Worm (Caenorhabditis elegans) whole organism, midembryonic: ENCODE results near the gene srab-6.

Experiments
- T22C8.4 ChIP-seq: fragments of 200-800 bp; sonication (Bioruptor generic); IDR thresholded peaks from 2 replicates; pipeline ENCODE4 v1.3.6; 2022; ENCODE audit warnings: missing genetic modification characterization, missing compliant biosample characterization
- cog-1 ChIP-seq: sonication (generic microtip); optimal IDR thresholded peaks from 2 replicates; lab custom pipeline; 2016; ENCODE audit warnings: missing genetic modification characterization, missing compliant biosample characterization
- flt-1 ChIP-seq: fragments of 200-800 bp; sonication (Bioruptor generic); IDR thresholded peaks from 2 replicates; pipeline ENCODE4 v1.3.6; 2022; ENCODE audit warnings: missing genetic modification characterization, missing compliant biosample characterization
- klf-2 ChIP-seq: fragments of 200-800 bp; sonication (Bioruptor generic); conservative IDR thresholded peaks from 2 replicates; pipeline ENCODE4 v1.3.6; 2022; ENCODE audit warnings: missing genetic modification reagents, missing genetic modification characterization, missing compliant biosample characterization
- med-1 ChIP-seq: sonication (generic microtip); optimal IDR thresholded peaks from 2 replicates; lab custom pipeline; 2017; ENCODE audit warnings: missing genetic modification characterization, mild to moderate bottlenecking, missing compliant biosample characterization, antibody characterized with exemption, missing genetic modification reagents; ENCODE audit not compliant: insufficient read depth
- ref-1 ChIP-seq: fragments of 200-800 bp; sonication (Bioruptor generic); conservative IDR thresholded peaks from 2 replicates; pipeline ENCODE4 v1.3.6; 2022; ENCODE audit warnings: missing genetic modification reagents, missing genetic modification characterization, missing compliant biosample characterization
- tab-1 ChIP-seq: fragments of 200-800 bp; sonication (Bioruptor generic); IDR thresholded peaks from 2 replicates; pipeline ENCODE4 v1.3.6; 2022; ENCODE audit warnings: missing genetic modification characterization, missing compliant biosample characterization
- ztf-23 ChIP-seq: fragments of 200-800 bp; sonication (Bioruptor generic); IDR thresholded peaks from 2 replicates; pipeline ENCODE4 v1.3.6; 2022; ENCODE audit warnings: missing genetic modification reagents, missing genetic modification characterization, missing compliant biosample characterization
- ztf-29 ChIP-seq: fragments of 200-800 bp; sonication (Bioruptor generic); IDR thresholded peaks from 2 replicates; pipeline ENCODE4 v1.3.6; 2022; ENCODE audit warnings: missing genetic modification reagents, missing genetic modification characterization, missing compliant biosample characterization

Gene srab-6

DNA sequence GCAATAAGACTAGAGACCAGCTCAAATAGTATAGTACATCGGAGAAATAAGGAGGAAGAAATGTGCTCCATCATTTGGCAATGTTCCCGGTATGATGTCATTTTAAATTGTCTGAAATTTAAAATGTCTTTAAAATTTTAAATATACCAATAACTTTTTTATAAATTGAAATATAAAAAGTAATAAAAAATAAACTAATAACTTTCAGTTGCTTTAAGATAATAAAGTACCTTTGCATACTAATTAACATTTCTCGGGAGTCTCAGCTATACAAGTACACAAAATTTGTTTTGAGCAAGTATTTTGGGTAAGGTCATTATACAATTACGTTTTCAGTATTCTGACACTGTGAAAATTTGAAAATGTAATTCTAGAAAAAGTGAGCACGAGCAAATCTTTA lies at the start of gene srab-6:
srab-6 (minus strand) TSS at position 101 of the 400 bp plus-strand sequence.
- TF ChIP-seq med-1 (GFP tag; lab: Kevin White, UChicago), result no peak
- no peak for TF ChIP-seq ztf-23 (GFP tag; lab: Robert Waterston, UW)
- no peak for TF ChIP-seq T22C8.4 (GFP tag; lab: Robert Waterston, UW)
- no peak for TF ChIP-seq flt-1 (GFP tag; lab: Robert Waterston, UW)
- TF ChIP-seq cog-1 (tag; lab: Kevin White, UChicago), result no peak
- no peak for TF ChIP-seq ref-1 (GFP tag; lab: Robert Waterston, UW)
- TF ChIP-seq klf-2 (GFP tag; lab: Robert Waterston, UW), result no peak
- no peak for TF ChIP-seq ztf-29
- no peak for TF ChIP-seq tab-1 (GFP tag; lab: Robert Waterston, UW)

DNA sequence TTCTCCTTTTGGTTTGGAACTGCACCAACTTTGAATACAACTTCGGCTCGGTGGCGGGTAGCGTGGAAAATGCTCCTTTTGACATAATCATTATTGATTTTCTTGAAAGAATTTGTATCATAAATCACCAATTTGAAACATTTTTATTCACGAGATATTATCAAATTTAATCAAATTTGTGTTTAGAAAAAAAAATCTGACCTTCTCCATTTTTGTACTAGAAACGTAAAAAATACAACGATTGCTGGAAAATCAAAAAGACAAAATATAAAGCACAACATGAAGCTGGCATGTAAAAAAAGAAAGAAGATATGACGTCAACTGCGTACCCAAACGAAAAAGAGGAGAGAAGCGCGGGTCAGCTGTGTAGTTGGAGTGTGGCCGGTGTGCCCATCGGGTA lies 48.6 kb upstream of the srab-6 start, which contains the start of gene K08D9.4:
K08D9.4 (minus strand) TSS at position 101 of the 400 bp plus-strand sequence.
- TF ChIP-seq ztf-23 (GFP tag; lab: Robert Waterston, UW), result no peak
- TF ChIP-seq tab-1 (GFP tag; lab: Robert Waterston, UW), result no peak
- TF ChIP-seq T22C8.4 (GFP tag; lab: Robert Waterston, UW), result no peak
- TF ChIP-seq ref-1 (GFP tag; lab: Robert Waterston, UW), result no peak
- no peak for TF ChIP-seq klf-2 (GFP tag; lab: Robert Waterston, UW)
- TF ChIP-seq ztf-29, result no peak
- TF ChIP-seq flt-1 (GFP tag; lab: Robert Waterston, UW), result no peak
- TF ChIP-seq cog-1 (tag; lab: Kevin White, UChicago), result no peak
- TF ChIP-seq med-1 (GFP tag; lab: Kevin White, UChicago), result no peak

DNA sequence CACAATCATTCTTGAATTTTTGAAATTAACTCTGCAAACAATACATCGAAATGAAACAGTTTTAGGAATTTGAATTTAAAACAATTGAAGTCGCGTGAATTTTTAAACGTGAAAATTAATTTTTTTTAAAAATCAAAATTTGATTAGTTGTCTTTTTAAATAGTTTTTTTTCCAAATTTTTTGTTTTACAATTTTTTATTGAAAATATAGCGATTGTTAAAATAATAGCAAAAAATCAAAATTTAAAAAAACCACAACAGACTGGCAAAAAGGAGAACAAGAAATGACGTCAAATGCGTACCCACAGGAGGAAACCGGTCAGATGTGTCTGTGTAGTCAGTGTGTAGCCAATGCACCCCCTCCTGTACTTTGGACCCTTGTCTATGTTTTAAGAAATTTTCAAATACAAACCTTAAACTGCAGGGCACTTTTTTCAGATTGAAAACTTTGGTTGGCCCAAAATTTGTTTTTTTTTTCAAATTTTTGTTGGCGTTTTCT lies 45.1 kb upstream of the srab-6 start, which contains the start of the genes Y73C8B.1 and Y73C8B.5:
Y73C8B.1 (minus strand) TSS at position 51 of the 498 bp plus-strand sequence.
Y73C8B.5 (plus strand) TSS at position 437 of the 498 bp plus-strand sequence.
- no peak for TF ChIP-seq ztf-29
- TF ChIP-seq ztf-23 (GFP tag; lab: Robert Waterston, UW), result no peak
- no peak for TF ChIP-seq med-1 (GFP tag; lab: Kevin White, UChicago)
- TF ChIP-seq tab-1 (GFP tag; lab: Robert Waterston, UW), result no peak

DNA sequence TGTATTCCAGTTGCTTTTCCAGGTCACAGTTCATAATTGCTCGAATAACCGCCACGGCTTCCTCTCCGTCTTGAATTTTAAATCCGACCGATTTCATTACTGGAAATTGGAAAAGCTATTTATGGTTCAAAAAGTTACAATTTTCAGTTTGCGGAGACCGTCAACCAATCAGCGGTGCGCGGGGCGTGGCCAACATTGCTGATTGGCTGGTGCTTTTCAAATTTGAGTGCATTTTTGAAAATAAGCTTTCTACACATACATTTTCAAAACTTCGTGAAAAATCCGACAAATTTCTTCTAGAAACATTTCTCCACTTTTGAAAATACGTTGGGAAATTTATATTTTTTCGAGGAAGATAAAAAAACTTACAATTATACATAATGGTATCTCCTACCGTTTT lies 44.1 kb upstream of the srab-6 start:
- no peak for TF ChIP-seq klf-2 (GFP tag; lab: Robert Waterston, UW)
- no peak for TF ChIP-seq cog-1 (tag; lab: Kevin White, UChicago)
- TF ChIP-seq ztf-29, result no peak
- no peak for TF ChIP-seq tab-1 (GFP tag; lab: Robert Waterston, UW)
- no peak for TF ChIP-seq ztf-23 (GFP tag; lab: Robert Waterston, UW)

DNA sequence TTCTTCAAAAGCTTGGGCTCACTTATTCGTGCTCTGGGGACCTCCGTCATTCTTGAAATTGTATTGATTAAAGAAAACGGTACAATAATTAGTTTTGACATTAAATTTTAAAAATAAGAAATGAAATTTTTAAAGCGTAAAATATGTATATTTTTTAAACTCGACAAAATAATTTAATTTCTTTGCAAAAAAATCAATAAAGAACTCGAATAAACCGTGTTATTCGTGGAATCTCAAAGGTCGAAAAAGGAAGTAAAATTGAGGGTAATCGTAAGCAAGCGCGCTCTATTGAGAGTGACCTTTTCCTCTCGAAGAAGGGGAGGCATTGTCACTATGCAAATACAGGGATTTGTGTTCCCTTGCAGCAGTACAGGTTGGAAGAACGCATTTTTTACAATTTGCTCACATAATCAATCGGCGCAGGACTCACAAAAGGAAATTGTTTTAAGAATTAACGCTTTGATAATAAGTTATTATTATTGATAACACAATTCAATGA lies 43.2 kb upstream of the srab-6 start, which contains the start of gene Y73C8B.2:
Y73C8B.2 (minus strand) TSS at position 51 of the 499 bp plus-strand sequence.
- no peak for TF ChIP-seq ztf-23 (GFP tag; lab: Robert Waterston, UW)
- TF ChIP-seq klf-2 (GFP tag; lab: Robert Waterston, UW), result no peak
- TF ChIP-seq cog-1 (tag; lab: Kevin White, UChicago), result peak; percentile 5
- TF ChIP-seq med-1 (GFP tag; lab: Kevin White, UChicago), result no peak
- TF ChIP-seq ref-1 (GFP tag; lab: Robert Waterston, UW), result no peak

DNA sequence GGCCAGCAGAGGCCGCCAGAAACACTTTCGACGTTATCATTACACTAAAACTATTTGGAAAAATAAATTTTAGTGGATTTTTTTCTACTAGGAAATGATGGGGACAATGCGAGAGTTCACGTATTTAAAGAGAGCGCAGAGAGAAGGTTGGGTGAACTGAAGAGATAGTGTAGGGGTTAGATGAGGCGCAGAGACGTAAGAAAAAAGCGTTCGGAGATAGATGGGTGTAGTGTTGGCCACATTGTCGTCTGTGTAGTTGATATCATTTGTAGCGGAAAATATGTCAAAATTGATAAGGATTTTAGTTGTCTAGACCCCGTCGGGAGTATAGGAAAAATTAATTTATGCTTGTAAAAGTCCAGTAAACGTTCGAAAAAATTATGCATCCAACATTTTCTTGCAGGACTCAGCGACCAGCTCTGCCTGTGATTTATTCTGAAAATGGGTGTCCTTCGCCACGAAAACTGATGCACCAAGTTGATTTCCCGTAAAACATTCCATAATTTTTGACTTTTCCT lies 41.4 kb upstream of the srab-6 start, which contains the start of the genes Y73C8B.3 and Y73C8B.9:
Y73C8B.3 (minus strand) TSS at position 147 of the 518 bp plus-strand sequence.
Y73C8B.9 (plus strand) TSS at position 468 of the 518 bp plus-strand sequence.
- TF ChIP-seq med-1 (GFP tag; lab: Kevin White, UChicago) (no peak), ref-1 (GFP tag; lab: Robert Waterston, UW) (no peak), flt-1 (GFP tag; lab: Robert Waterston, UW) (no peak), ztf-23 (GFP tag; lab: Robert Waterston, UW) (no peak), ztf-29 (no peak), cog-1 (tag; lab: Kevin White, UChicago) (no peak)

DNA sequence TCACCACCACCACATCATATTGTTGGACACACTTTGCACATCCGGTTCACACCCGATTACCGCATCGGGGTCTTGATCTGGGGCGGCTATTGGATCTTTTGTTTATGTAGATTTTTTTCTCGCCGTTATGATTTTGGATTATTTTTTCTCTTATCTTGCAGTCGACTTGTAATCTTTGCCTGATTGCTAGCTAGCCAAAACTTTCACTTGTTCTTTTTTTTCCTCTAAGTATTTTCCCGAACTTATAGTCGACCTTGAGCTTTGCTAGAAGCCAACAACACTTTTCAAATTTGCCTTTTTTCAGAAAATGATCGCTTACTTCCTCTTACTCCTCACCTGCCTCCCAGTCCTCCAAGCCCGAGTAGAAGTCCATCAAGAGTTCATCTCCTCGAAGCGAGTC lies 36.3 kb upstream of the srab-6 start, which contains the start of gene lag-2:
lag-2 (plus strand) TSS at position 301 of the 400 bp plus-strand sequence.
- no peak for TF ChIP-seq ztf-23 (GFP tag; lab: Robert Waterston, UW)
- no peak for TF ChIP-seq tab-1 (GFP tag; lab: Robert Waterston, UW)
- TF ChIP-seq cog-1 (tag; lab: Kevin White, UChicago), result no peak
- no peak for TF ChIP-seq klf-2 (GFP tag; lab: Robert Waterston, UW)
- TF ChIP-seq flt-1 (GFP tag; lab: Robert Waterston, UW), result no peak
- TF ChIP-seq T22C8.4 (GFP tag; lab: Robert Waterston, UW), result no peak
- no peak for TF ChIP-seq ztf-29
- no peak for TF ChIP-seq ref-1 (GFP tag; lab: Robert Waterston, UW)
- no peak for TF ChIP-seq med-1 (GFP tag; lab: Kevin White, UChicago)

DNA sequence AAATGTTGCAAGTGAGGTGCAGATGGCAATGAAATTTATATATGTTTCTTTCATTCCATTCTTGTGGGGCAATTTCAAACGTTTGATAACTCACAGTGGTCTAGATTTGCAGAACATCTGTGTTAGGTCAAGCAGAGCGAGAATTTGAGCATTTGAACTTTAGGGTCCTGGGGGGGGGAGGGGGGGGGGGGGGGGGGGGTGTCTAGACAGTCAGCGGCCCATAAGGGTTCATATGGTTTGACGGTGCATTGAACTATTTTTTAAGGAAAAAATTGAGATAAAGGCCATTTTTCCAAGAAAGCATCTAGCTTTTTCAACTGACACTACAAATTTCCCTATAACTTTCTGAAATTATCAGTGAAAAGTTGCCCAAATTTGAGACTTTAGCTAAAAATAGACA lies 34.1 kb upstream of the srab-6 start:
- TF ChIP-seq tab-1 (GFP tag; lab: Robert Waterston, UW) (no peak), ztf-23 (GFP tag; lab: Robert Waterston, UW) (no peak), flt-1 (GFP tag; lab: Robert Waterston, UW) (no peak), klf-2 (GFP tag; lab: Robert Waterston, UW) (no peak), ztf-29 (no peak), med-1 (GFP tag; lab: Kevin White, UChicago) (no peak), cog-1 (tag; lab: Kevin White, UChicago) (no peak), T22C8.4 (GFP tag; lab: Robert Waterston, UW) (no peak), ref-1 (GFP tag; lab: Robert Waterston, UW) (no peak)

DNA sequence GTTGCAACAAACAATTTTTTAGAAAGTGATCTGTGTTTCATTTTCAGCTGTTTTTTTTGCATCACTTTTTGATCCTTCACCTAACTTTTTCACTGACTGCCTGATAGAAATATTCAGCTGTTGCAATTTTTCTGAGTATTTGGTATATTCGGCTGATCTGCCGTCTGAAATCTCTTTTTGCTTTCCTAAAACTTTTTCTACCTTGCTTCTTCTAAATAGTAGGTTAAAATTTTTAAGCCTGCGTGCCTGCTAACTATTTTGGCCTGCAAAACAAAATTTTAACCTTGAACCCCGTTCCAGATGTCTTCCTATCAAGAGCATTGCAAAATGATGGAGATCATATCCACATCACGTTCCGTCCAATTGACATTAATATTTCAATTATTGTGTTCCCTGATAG lies 24.4 kb upstream of the srab-6 start, which contains the start of gene srab-8:
srab-8 (plus strand) TSS at position 301 of the 400 bp plus-strand sequence.
- no peak for TF ChIP-seq T22C8.4 (GFP tag; lab: Robert Waterston, UW)
- no peak for TF ChIP-seq flt-1 (GFP tag; lab: Robert Waterston, UW)
- no peak for TF ChIP-seq med-1 (GFP tag; lab: Kevin White, UChicago)
- TF ChIP-seq ztf-29, result no peak
- no peak for TF ChIP-seq ref-1 (GFP tag; lab: Robert Waterston, UW)
- no peak for TF ChIP-seq ztf-23 (GFP tag; lab: Robert Waterston, UW)
- TF ChIP-seq cog-1 (tag; lab: Kevin White, UChicago), result no peak
- TF ChIP-seq tab-1 (GFP tag; lab: Robert Waterston, UW), result no peak
- TF ChIP-seq klf-2 (GFP tag; lab: Robert Waterston, UW), result no peak
